Fruit fly (Drosophila melanogaster) whole organism, embryonic: ENCODE results near the gene PPYR1.

ENCODE experiments used
- CG12299 ChIP-seq: fragments of 200-800 bp; sonication (Bioruptor generic); optimal IDR thresholded peaks from 2 replicates; lab custom pipeline; 2018; ENCODE audit warnings: missing biosample characterization, mild to moderate bottlenecking, missing genetic modification characterization
- CG12769 ChIP-seq: fragments of 200-800 bp; sonication (Bioruptor generic); optimal IDR thresholded peaks from 2 replicates; lab custom pipeline; 2019; ENCODE audit warnings: missing biosample characterization, mild to moderate bottlenecking, missing genetic modification characterization, moderate library complexity
- CG17385 ChIP-seq: fragments of 200-800 bp; sonication (Bioruptor generic); optimal IDR thresholded peaks from 3 replicates; lab custom pipeline; 2018; ENCODE audit warnings: missing biosample characterization, mild to moderate bottlenecking, missing genetic modification characterization
- CG17612 ChIP-seq: fragments of 200-800 bp; sonication (Bioruptor generic); IDR thresholded peaks from 2 replicates; pipeline ENCODE4 v1.3.6; 2022; ENCODE audit warnings: missing biosample characterization, missing genetic modification characterization
- CG5245 ChIP-seq: fragments of 200-800 bp; sonication (Bioruptor generic); optimal IDR thresholded peaks from 3 replicates; lab custom pipeline; 2016; ENCODE audit warnings: missing biosample characterization, missing genetic modification characterization
- CG7357 ChIP-seq: fragments of 200-800 bp; sonication (Bioruptor generic); IDR thresholded peaks from 3 replicates; pipeline ENCODE4 v1.3.6; 2022; ENCODE audit warnings: missing biosample characterization, missing genetic modification characterization
- Deaf1 ChIP-seq: fragments of 200-800 bp; optimal IDR thresholded peaks from 3 replicates; lab custom pipeline; 2019; ENCODE audit warnings: missing biosample characterization, mild to moderate bottlenecking, missing genetic modification characterization, moderate library complexity
- cg ChIP-seq: fragments of 200-800 bp; sonication (Bioruptor generic); optimal IDR thresholded peaks from 3 replicates; lab custom pipeline; 2019; ENCODE audit warnings: missing biosample characterization, mild to moderate bottlenecking, missing genetic modification characterization, moderate library complexity
- emc ChIP-seq: fragments of 200-800 bp; sonication (Bioruptor generic); optimal IDR thresholded peaks from 2 replicates; lab custom pipeline; 2016; ENCODE audit warnings: missing biosample characterization, missing genetic modification characterization
- grau ChIP-seq: fragments of 200-800 bp; optimal IDR thresholded peaks from 3 replicates; lab custom pipeline; 2019; ENCODE audit warnings: missing biosample characterization, mild to moderate bottlenecking, missing genetic modification characterization, moderate library complexity
- lola ChIP-seq, 3 experiments: fragments of >200 bp in 2 of 3; fragments of 200-800 bp in 1 of 3; sonication (Bioruptor generic) in 1 of 3; optimal IDR thresholded peaks; 2 replicates each; lab custom pipeline; 2017 to 2019; ENCODE audit warnings: missing biosample characterization in 3 of 3, missing genetic modification characterization in 3 of 3, mild to moderate bottlenecking in 1 of 3, moderate library complexity in 1 of 3
- prd ChIP-seq, 3 experiments: fragments of >200 bp in 2 of 3; fragments of 200-800 bp in 1 of 3; sonication (Bioruptor generic) in 1 of 3; optimal IDR thresholded peaks in 2 of 3; IDR thresholded peaks in 1 of 3; 2 replicates in 2 of 3; 3 replicates in 1 of 3; pipeline versions ENCODE4 v1.3.6 to Lab custom; 2017 to 2022; ENCODE audit warnings: missing biosample characterization in 1 of 3, missing genetic modification characterization in 1 of 3

- TF ChIP-seq Deaf1 (tag; lab: Kevin White, UChicago) (no peak), CG7357 (GFP tag; lab: Robert Waterston, UW) (no peak), cg (GFP tag; lab: Kevin White, UChicago) (no peak), CG12299 (tag; lab: Kevin White, UChicago) (no peak), grau (no peak), CG17385 (GFP tag; lab: Kevin White, UChicago) (no peak), CG5245 (GFP tag; lab: Kevin White, UChicago) (no peak), lola (GFP tag; optimal IDR thresholded peaks at IDR 0.05; lab: Kevin White, UChicago) (no peak), prd (optimal IDR thresholded peaks at IDR 0.05; lab: Kevin White, UChicago) (no peak), prd (GFP tag; IDR thresholded peaks at IDR 0.05; lab: Robert Waterston, UW) (no peak), emc (no peak), CG17612 (no peak), CG12769 (tag; lab: Kevin White, UChicago) (no peak)
These were observed at the start of gene PPYR1 for dm6 chrX:15244813-15245212.
